Fruit fly (Drosophila melanogaster) Kc167 (cell line): ENCODE data around the gene Ccdc58.
A peak's percentile ranks its signal among the peaks of the same experiment; 100 is the strongest.
"Not testable (repeated sequence)": the region's sequence is repeated elsewhere in the genome, so short reads cannot be mapped to it uniquely, and the experiment has no call there.

Experiments used
- Myc ChIP-seq: fragments of >200 bp; optimal IDR thresholded peaks from 2 replicates; lab custom pipeline; 2017; ENCODE audit warnings: missing external identifiers
- Sin3A ChIP-seq: fragments of >200 bp; optimal IDR thresholded peaks from 2 replicates; lab custom pipeline; 2018; ENCODE audit warnings: missing external identifiers
- h ChIP-seq: fragments of >200 bp; optimal IDR thresholded peaks from 3 replicates; lab custom pipeline; 2018; ENCODE audit warnings: missing external identifiers
- insv ChIP-seq: fragments of >200 bp; optimal IDR thresholded peaks from 3 replicates; lab custom pipeline; 2018; ENCODE audit warnings: missing external identifiers
- psq ChIP-seq: fragments of >200 bp; optimal IDR thresholded peaks from 2 replicates; lab custom pipeline; 2017; ENCODE audit warnings: missing external identifiers
- ttk ChIP-seq: sonication (Bioruptor generic); optimal IDR thresholded peaks from 2 replicates; lab custom pipeline; 2017; ENCODE audit warnings: missing external identifiers

Ccdc58 gene

dm6 chr3L:19804908-19805307 lies at the start of gene Ccdc58, which contains the start of gene TORIP:
Ccdc58 (plus strand) TSS chr3L:19805181.
TORIP (minus strand) TSS chr3L:19805080.
- TF ChIP-seq ttk, result no peak
- TF ChIP-seq Sin3A, result no peak
- no peak for TF ChIP-seq insv (lab: Kevin White, UChicago)
- no peak for TF ChIP-seq psq (lab: Kevin White, UChicago)
- no peak for TF ChIP-seq h
- TF ChIP-seq Myc (lab: Kevin White, UChicago), result no peak

dm6 chr3L:19760109-19760508 lies 44.9 kb upstream of the Ccdc58 start, which contains the start of gene Vtld:
Vtld (plus strand) TSS chr3L:19760409.
- not testable (repeated sequence) for TF ChIP-seq Sin3A; insv (lab: Kevin White, UChicago); Myc (lab: Kevin White, UChicago)

- no peak for TF ChIP-seq psq (lab: Kevin White, UChicago)
These were observed 27.6 kb upstream of the Ccdc58 start for dm6 chr3L:19777279-19777960.

dm6 chr3L:19778530-19778929 lies 26.5 kb upstream of the Ccdc58 start:
- TF ChIP-seq Myc (lab: Kevin White, UChicago), result no peak
- TF ChIP-seq Sin3A, result no peak
- no peak for TF ChIP-seq psq (lab: Kevin White, UChicago)
- no peak for TF ChIP-seq ttk
- TF ChIP-seq insv (lab: Kevin White, UChicago), result no peak
- no peak for TF ChIP-seq h

- no peak for TF ChIP-seq ttk
- TF ChIP-seq Myc (lab: Kevin White, UChicago), result no peak
These were observed 17.3 kb upstream of the Ccdc58 start for dm6 chr3L:19787632-19788031.

dm6 chr3L:19790564-19790928 lies 14.4 kb upstream of the Ccdc58 start:
- TF ChIP-seq Sin3A (no peak), Myc (lab: Kevin White, UChicago) (no peak), ttk (no peak), insv (lab: Kevin White, UChicago) (no peak), psq (lab: Kevin White, UChicago) (no peak), h (no peak)

dm6 chr3L:19790929-19791687 lies 13.9 kb upstream of the Ccdc58 start:
- no peak for TF ChIP-seq ttk
- no peak for TF ChIP-seq Sin3A
- no peak for TF ChIP-seq Myc (lab: Kevin White, UChicago)
- TF ChIP-seq h, result no peak
- no peak for TF ChIP-seq insv (lab: Kevin White, UChicago)
- TF ChIP-seq psq (lab: Kevin White, UChicago), result no peak

dm6 chr3L:19791688-19792073 lies 13.3 kb upstream of the Ccdc58 start:
- no peak for TF ChIP-seq psq (lab: Kevin White, UChicago)
- no peak for TF ChIP-seq ttk
- no peak for TF ChIP-seq h
- TF ChIP-seq Myc (lab: Kevin White, UChicago), result no peak
- no peak for TF ChIP-seq Sin3A
- TF ChIP-seq insv (lab: Kevin White, UChicago), result no peak

- TF ChIP-seq Sin3A, result no peak
- TF ChIP-seq psq (lab: Kevin White, UChicago), result no peak
- no peak for TF ChIP-seq ttk
- no peak for TF ChIP-seq h
- TF ChIP-seq Myc (lab: Kevin White, UChicago), result no peak
- TF ChIP-seq insv (lab: Kevin White, UChicago), result no peak
These were observed 12.1 kb upstream of the Ccdc58 start for dm6 chr3L:19792717-19793437.

- TF ChIP-seq h, result no peak
- TF ChIP-seq psq (lab: Kevin White, UChicago), result no peak
- TF ChIP-seq Sin3A, result peak; percentile 43
- no peak for TF ChIP-seq ttk
- no peak for TF ChIP-seq insv (lab: Kevin White, UChicago)
- no peak for TF ChIP-seq Myc (lab: Kevin White, UChicago)
These were observed 11.5 kb upstream of the Ccdc58 start, which contains the start of the genes CG42637, Gyc76C and SREBP for dm6 chr3L:19793438-19793998. CG42637 (minus strand) TSS chr3L:19793569. Gyc76C (minus strand) TSS chr3L:19793569. SREBP (plus strand) TSS chr3L:19793935.

- no peak for TF ChIP-seq h
- TF ChIP-seq Sin3A, result no peak
- no peak for TF ChIP-seq Myc (lab: Kevin White, UChicago)
- no peak for TF ChIP-seq psq (lab: Kevin White, UChicago)
- no peak for TF ChIP-seq insv (lab: Kevin White, UChicago)
These were observed 10.7 kb upstream of the Ccdc58 start for dm6 chr3L:19794203-19794802.

- TF ChIP-seq psq (lab: Kevin White, UChicago) (no peak), h (no peak), Sin3A (no peak), Myc (lab: Kevin White, UChicago) (no peak), insv (lab: Kevin White, UChicago) (no peak), ttk (no peak)
These were observed 6.0 kb upstream of the Ccdc58 start, which contains the start of gene Ir76a for dm6 chr3L:19798978-19799377. Ir76a (plus strand) TSS chr3L:19799278.
